Fruit fly (Drosophila melanogaster): ENCODE results near the gene SecS.

dm6 chr3R:5565623-5566022 is 35.6 kb upstream of the SecS start:
- TF ChIP-seq CG8478 (optimal IDR thresholded peaks at IDR 0.05) (no peak), CTCF (optimal IDR thresholded peaks at IDR 0.05) (no peak)

Measured in S2 (cell line).